Worm (Caenorhabditis elegans) whole organism, L2 larva: Measurements from ENCODE around the gene dhcr-24.

Experiments
- elt-1 ChIP-seq: fragments of 150-350 bp; optimal IDR thresholded peaks from 2 replicates; lab custom pipeline; 2014; ENCODE audit warnings: missing biosample characterization, missing genetic modification characterization
- nhr-237 ChIP-seq: fragments of 150-350 bp; optimal IDR thresholded peaks from 2 replicates; lab custom pipeline; 2014; ENCODE audit warnings: missing biosample characterization, missing genetic modification characterization
- unc-39 ChIP-seq: fragments of 150-350 bp; optimal IDR thresholded peaks from 2 replicates; lab custom pipeline; 2014; ENCODE audit warnings: missing biosample characterization, missing genetic modification characterization
- unc-55 ChIP-seq: fragments of 150-350 bp; sonication (generic microtip); optimal IDR thresholded peaks from 3 replicates; lab custom pipeline; 2014; ENCODE audit warnings: missing biosample characterization, missing genetic modification reagents, missing genetic modification characterization

Gene dhcr-24

ce11 chrX:2513667-2514198, 50.2 kb downstream of the dhcr-24 start:
- TF ChIP-seq unc-55 (GFP tag; lab: Kevin White, UChicago) (no peak), unc-39 (tag; lab: Kevin White, UChicago) (no peak), nhr-237 (tag; lab: Kevin White, UChicago) (no peak), elt-1 (tag; lab: Kevin White, UChicago) (no peak)
